Fruit fly (Drosophila melanogaster): Measurements from ENCODE around the gene His3.3A.

Gene His3.3A

DNA sequence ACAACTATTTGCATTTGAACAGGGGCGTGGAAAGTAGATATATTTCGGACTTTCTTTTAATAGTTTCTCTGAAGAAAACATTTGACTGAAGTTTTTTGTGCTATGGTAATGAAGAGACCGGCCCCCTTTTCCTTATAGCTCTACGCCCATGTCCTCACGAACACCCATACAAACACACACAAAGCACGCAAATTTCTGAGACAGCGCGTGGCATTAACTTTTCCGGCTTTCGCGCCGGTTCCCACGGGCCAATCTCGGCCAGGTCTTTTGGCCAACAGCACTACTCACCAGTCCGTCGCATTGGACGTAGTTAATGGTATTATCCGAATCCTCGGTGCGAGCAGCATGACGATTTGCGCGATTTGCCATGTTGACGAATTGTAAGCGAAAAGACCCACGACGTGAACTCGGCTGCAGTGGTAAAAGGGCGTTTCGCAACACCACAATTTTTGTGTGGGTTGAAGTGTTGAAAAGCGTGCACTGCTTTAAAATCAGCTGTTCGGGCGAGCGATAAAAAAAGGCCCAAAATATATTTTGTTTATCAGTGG, 2.4 kb upstream of the His3.3A start, which contains the start of gene senju:
Gene senju (plus strand): TSS at position 477 of the 548 bp plus-strand sequence.
- peak; percentile 68 for TF ChIP-seq CG3032 (tag; optimal IDR thresholded peaks at IDR 0.05)
- TF ChIP-seq cyc (GFP tag; optimal IDR thresholded peaks at IDR 0.05): peak; percentile 84
- TF ChIP-seq Sox102F (GFP tag; optimal IDR thresholded peaks at IDR 0.05): peak; percentile 86
- TF ChIP-seq Met (GFP tag; optimal IDR thresholded peaks at IDR 0.05): peak; percentile 87
- peak; percentile 75 for TF ChIP-seq spab (GFP tag; optimal IDR thresholded peaks at IDR 0.05)
- TF ChIP-seq CG10669 (GFP tag; optimal IDR thresholded peaks at IDR 0.05): peak; percentile 79
- peak; percentile 62 for TF ChIP-seq CG11294 (GFP tag; IDR thresholded peaks at IDR 0.05)
- TF ChIP-seq pdm3 (GFP tag; optimal IDR thresholded peaks at IDR 0.05): peak; percentile 90
- peak; percentile 75 for TF ChIP-seq CG11762 (GFP tag; optimal IDR thresholded peaks at IDR 0.05; ENCODE audit: insufficient read depth)
- peak; percentile 87 for TF ChIP-seq CG8119 (GFP tag; IDR thresholded peaks at IDR 0.05)
- peak; percentile 84 for TF ChIP-seq Hr39 (GFP tag; optimal IDR thresholded peaks at IDR 0.05)
- TF ChIP-seq CG11902 (GFP tag; optimal IDR thresholded peaks at IDR 0.05): peak; percentile 72
- TF ChIP-seq salr (GFP tag; optimal IDR thresholded peaks at IDR 0.05): peak; percentile 66 to 67
- TF ChIP-seq CG31627 (GFP tag; optimal IDR thresholded peaks at IDR 0.05): peak; percentile 89
- TF ChIP-seq svp (GFP tag): peak; percentile 93
- peak; percentile 77 for TF ChIP-seq Ets96B (tag; optimal IDR thresholded peaks at IDR 0.05)
- peak; percentile 86 for TF ChIP-seq acj6 (GFP tag; optimal IDR thresholded peaks at IDR 0.05)
- peak; percentile 85 for TF ChIP-seq CG10631 (GFP tag; optimal IDR thresholded peaks at IDR 0.05)
- no peak for TF ChIP-seq CG4318 (GFP tag; optimal IDR thresholded peaks at IDR 0.05)
- peak; percentile 61 for TF ChIP-seq Gug (GFP tag; IDR thresholded peaks at IDR 0.05)
- peak; percentile 95 for TF ChIP-seq Eip78C (GFP tag)
- peak; percentile 73 for TF ChIP-seq Sox15 (GFP tag; optimal IDR thresholded peaks at IDR 0.05)
- TF ChIP-seq CG3919 (GFP tag; optimal IDR thresholded peaks at IDR 0.05): peak; percentile 93
- peak; percentile 84 for TF ChIP-seq CG15336 (GFP tag; IDR thresholded peaks at IDR 0.05)
- peak; percentile 83 for TF ChIP-seq fkh (GFP tag; optimal IDR thresholded peaks at IDR 0.05)
- TF ChIP-seq topi (GFP tag; optimal IDR thresholded peaks at IDR 0.05): peak; percentile 86
- peak; percentile 90 for TF ChIP-seq net (GFP tag; optimal IDR thresholded peaks at IDR 0.05)
- peak; percentile 59 for TF ChIP-seq dsx (GFP tag; optimal IDR thresholded peaks at IDR 0.05; ENCODE audit: poor library complexity, severe bottlenecking)
- TF ChIP-seq CG6163 (GFP tag; IDR thresholded peaks at IDR 0.05): peak; percentile 92
- no peak for TF ChIP-seq CG6276 (GFP tag; optimal IDR thresholded peaks at IDR 0.05)
- TF ChIP-seq dac (GFP tag; optimal IDR thresholded peaks at IDR 0.05): peak; percentile 80
- peak; percentile 82 for TF ChIP-seq Ets21C (GFP tag; optimal IDR thresholded peaks at IDR 0.05)
- peak; percentile 92 for TF ChIP-seq esn (GFP tag; optimal IDR thresholded peaks at IDR 0.05)
- TF ChIP-seq Hr38 (GFP tag; optimal IDR thresholded peaks at IDR 0.05): peak; percentile 29
- peak; percentile 80 for TF ChIP-seq CG8319 (GFP tag; optimal IDR thresholded peaks at IDR 0.05)
- peak; percentile 91 for TF ChIP-seq Sox14 (GFP tag; optimal IDR thresholded peaks at IDR 0.05)
- peak; percentile 79 for TF ChIP-seq Lpt (GFP tag; optimal IDR thresholded peaks at IDR 0.05)
- peak; percentile 85 for TF ChIP-seq vri (GFP tag; optimal IDR thresholded peaks at IDR 0.05)
- TF ChIP-seq CG32006 (GFP tag; optimal IDR thresholded peaks at IDR 0.05): peak; percentile 86
- peak; percentile 48 for TF ChIP-seq Blimp-1 (GFP tag; optimal IDR thresholded peaks at IDR 0.05)
- peak; percentile 89 for TF ChIP-seq lz (GFP tag; optimal IDR thresholded peaks at IDR 0.05)
- TF ChIP-seq fd59A (GFP tag; optimal IDR thresholded peaks at IDR 0.05): peak; percentile 57
- TF ChIP-seq Hr4 (GFP tag; optimal IDR thresholded peaks at IDR 0.05): peak; percentile 89
- peak; percentile 86 for TF ChIP-seq achi (GFP tag; optimal IDR thresholded peaks at IDR 0.05)
- TF ChIP-seq eg (GFP tag; IDR thresholded peaks at IDR 0.05): peak; percentile 91
- peak; percentile 83 for TF ChIP-seq Eip75B (GFP tag; optimal IDR thresholded peaks at IDR 0.05)
- peak; percentile 84 for TF ChIP-seq Smox (GFP tag; optimal IDR thresholded peaks at IDR 0.05)
- peak; percentile 79 for TF ChIP-seq CG34406 (GFP tag; optimal IDR thresholded peaks at IDR 0.05)
- peak; percentile 83 for TF ChIP-seq CG7368 (GFP tag; optimal IDR thresholded peaks at IDR 0.05)
- TF ChIP-seq CG9139 (GFP tag; optimal IDR thresholded peaks at IDR 0.05): peak; percentile 51
- TF ChIP-seq CG1621 (tag; optimal IDR thresholded peaks at IDR 0.05): peak; percentile 80
- peak; percentile 80 for TF ChIP-seq CG8632 (GFP tag; optimal IDR thresholded peaks at IDR 0.05)
